Fruit fly (Drosophila melanogaster) whole organism, embryonic: ENCODE measurements around the gene mRpL4.

ENCODE experiments used
- BEAF-32 ChIP-seq: fragments of 200-800 bp; sonication (Bioruptor generic); optimal IDR thresholded peaks from 3 replicates; lab custom pipeline; 2017; ENCODE audit warnings: missing biosample characterization, missing genetic modification characterization, mild to moderate bottlenecking, moderate library complexity, missing genetic modification reagents
- Blimp-1 ChIP-seq: fragments of 200-800 bp; sonication (Bioruptor generic); optimal IDR thresholded peaks from 3 replicates; lab custom pipeline; 2018; ENCODE audit warnings: missing biosample characterization, missing genetic modification characterization, mild to moderate bottlenecking, moderate library complexity, missing genetic modification reagents
- CG10543 ChIP-seq: fragments of 200-800 bp; sonication (Bioruptor generic); optimal IDR thresholded peaks from 3 replicates; lab custom pipeline; 2017; ENCODE audit warnings: missing biosample characterization, mild to moderate bottlenecking, missing genetic modification characterization, moderate library complexity
- CG11560 ChIP-seq: fragments of 200-800 bp; sonication (Bioruptor generic); IDR thresholded peaks from 3 replicates; pipeline ENCODE4 v1.3.6; 2022; ENCODE audit warnings: missing biosample characterization, missing genetic modification characterization
- CG13296 ChIP-seq: fragments of 200-800 bp; sonication (Bioruptor generic); optimal IDR thresholded peaks from 3 replicates; lab custom pipeline; 2018; ENCODE audit warnings: missing biosample characterization, mild to moderate bottlenecking, missing genetic modification characterization
- CG13775 ChIP-seq: fragments of 200-800 bp; sonication (Bioruptor generic); optimal IDR thresholded peaks from 3 replicates; lab custom pipeline; 2017; ENCODE audit warnings: missing biosample characterization, mild to moderate bottlenecking, missing genetic modification characterization
- CG13894 ChIP-seq: fragments of 200-800 bp; sonication (Bioruptor generic); optimal IDR thresholded peaks from 3 replicates; lab custom pipeline; 2018; ENCODE audit warnings: missing biosample characterization, mild to moderate bottlenecking, missing genetic modification characterization, moderate library complexity
- CG32772 ChIP-seq: fragments of 200-800 bp; sonication (Bioruptor generic); IDR thresholded peaks from 2 replicates; pipeline ENCODE4 v1.3.6; 2022; ENCODE audit warnings: missing biosample characterization, missing genetic modification characterization
- CG6791 ChIP-seq: fragments of 200-800 bp; sonication (Bioruptor generic); IDR thresholded peaks from 3 replicates; pipeline ENCODE4 v1.3.6; 2022; ENCODE audit warnings: missing biosample characterization, missing genetic modification characterization; ENCODE audit not compliant: partially characterized antibody
- CG6854 ChIP-seq: fragments of 200-800 bp; sonication (Bioruptor generic); optimal IDR thresholded peaks from 3 replicates; lab custom pipeline; 2017; ENCODE audit warnings: missing biosample characterization, mild to moderate bottlenecking, missing genetic modification characterization
- CG9797 ChIP-seq: fragments of 200-800 bp; sonication (Bioruptor generic); optimal IDR thresholded peaks from 3 replicates; lab custom pipeline; 2018; ENCODE audit warnings: missing biosample characterization, mild to moderate bottlenecking, missing genetic modification characterization
- Dip3 ChIP-seq: fragments of 200-800 bp; sonication (Bioruptor generic); optimal IDR thresholded peaks from 3 replicates; lab custom pipeline; 2016; ENCODE audit warnings: missing biosample characterization, missing genetic modification characterization
- E2f2 ChIP-seq: fragments of 200-800 bp; sonication (Bioruptor generic); IDR thresholded peaks from 2 replicates; pipeline ENCODE4 v1.3.6; 2022; ENCODE audit warnings: missing biosample characterization, missing genetic modification characterization
- ERR ChIP-seq: fragments of 200-800 bp; sonication (Bioruptor generic); optimal IDR thresholded peaks from 2 replicates; lab custom pipeline; 2016; ENCODE audit warnings: missing biosample characterization, missing genetic modification characterization
- Ets65A ChIP-seq: fragments of 200-800 bp; sonication (Bioruptor generic); peaks from one replicate; lab custom pipeline; 2016; ENCODE audit warnings: missing biosample characterization, missing genetic modification characterization
- Hand ChIP-seq: fragments of 200-800 bp; sonication (Bioruptor generic); optimal IDR thresholded peaks from 2 replicates; lab custom pipeline; 2017; ENCODE audit warnings: mild to moderate bottlenecking, missing biosample characterization, missing genetic modification reagents, missing genetic modification characterization
- HmgD ChIP-seq: fragments of 200-800 bp; sonication (Bioruptor generic); optimal IDR thresholded peaks from 3 replicates; lab custom pipeline; 2016; ENCODE audit warnings: missing biosample characterization, missing genetic modification characterization
- Hmx ChIP-seq: fragments of 200-800 bp; sonication (Bioruptor generic); optimal IDR thresholded peaks from 2 replicates; lab custom pipeline; 2016; ENCODE audit warnings: missing biosample characterization, missing genetic modification characterization
- MTF-1 ChIP-seq: fragments of 200-800 bp; sonication (Bioruptor generic); optimal IDR thresholded peaks from 2 replicates; lab custom pipeline; 2018; ENCODE audit warnings: missing biosample characterization, mild to moderate bottlenecking, missing genetic modification characterization, borderline replicate concordance
- Myb ChIP-seq: fragments of 200-800 bp; sonication (Bioruptor generic); optimal IDR thresholded peaks from 2 replicates; lab custom pipeline; 2016; ENCODE audit warnings: missing biosample characterization, missing genetic modification characterization
- NFAT ChIP-seq: fragments of 200-800 bp; sonication (Bioruptor generic); IDR thresholded peaks from 2 replicates; pipeline ENCODE4 v1.3.6; 2022; ENCODE audit warnings: missing biosample characterization, missing genetic modification characterization
- Rx ChIP-seq: fragments of 200-800 bp; sonication (Bioruptor generic); IDR thresholded peaks from 2 replicates; pipeline ENCODE4 v1.3.6; 2022; ENCODE audit warnings: missing biosample characterization, missing genetic modification characterization
- al ChIP-seq: fragments of 200-800 bp; sonication (Bioruptor generic); IDR thresholded peaks from 2 replicates; pipeline ENCODE4 v1.3.6; 2022; ENCODE audit warnings: missing biosample characterization, missing genetic modification characterization
- ara ChIP-seq: fragments of 200-800 bp; sonication (Bioruptor generic); IDR thresholded peaks from 2 replicates; pipeline ENCODE4 v1.3.6; 2022; ENCODE audit warnings: missing biosample characterization, missing genetic modification characterization
- ash1 ChIP-seq: fragments of 200-800 bp; sonication (Bioruptor generic); optimal IDR thresholded peaks from 2 replicates; lab custom pipeline; 2018; ENCODE audit warnings: missing biosample characterization, mild to moderate bottlenecking, missing genetic modification characterization
- bcd ChIP-seq: fragments of 200-800 bp; sonication (Bioruptor generic); optimal IDR thresholded peaks from 2 replicates; lab custom pipeline; 2017; ENCODE audit warnings: missing biosample characterization, mild to moderate bottlenecking, missing genetic modification characterization
- bigmax ChIP-seq: fragments of 200-800 bp; sonication (Bioruptor generic); optimal IDR thresholded peaks from 2 replicates; lab custom pipeline; 2018; ENCODE audit warnings: missing biosample characterization, mild to moderate bottlenecking, missing genetic modification characterization
- cas ChIP-seq: fragments of 200-800 bp; sonication (Bioruptor generic); IDR thresholded peaks from 2 replicates; pipeline ENCODE4 v1.3.6; 2022; ENCODE audit warnings: missing biosample characterization, missing genetic modification characterization
- crp ChIP-seq, 2 experiments: fragments of 200-800 bp; sonication (Bioruptor generic); optimal IDR thresholded peaks; 2 replicates in 1 of 2; 3 replicates in 1 of 2; lab custom pipeline; 2017; ENCODE audit warnings: missing biosample characterization in 2 of 2, missing genetic modification characterization in 2 of 2, mild to moderate bottlenecking in 1 of 2, moderate library complexity in 1 of 2
- da ChIP-seq: fragments of 200-800 bp; sonication (Bioruptor generic); optimal IDR thresholded peaks from 2 replicates; lab custom pipeline; 2016; ENCODE audit warnings: missing biosample characterization, missing genetic modification characterization
- dpn ChIP-seq, 2 experiments: fragments of 200-800 bp; sonication (Bioruptor generic); optimal IDR thresholded peaks; 3 replicates each; lab custom pipeline; 2016; ENCODE audit warnings: missing biosample characterization in 2 of 2, missing genetic modification characterization in 2 of 2
- emc ChIP-seq: fragments of 200-800 bp; sonication (Bioruptor generic); optimal IDR thresholded peaks from 2 replicates; lab custom pipeline; 2016; ENCODE audit warnings: missing biosample characterization, missing genetic modification characterization
- exex ChIP-seq: fragments of 200-800 bp; sonication (Bioruptor generic); optimal IDR thresholded peaks from 4 replicates; lab custom pipeline; 2018; ENCODE audit warnings: missing biosample characterization, mild to moderate bottlenecking, missing genetic modification characterization, moderate library complexity
- fd3F ChIP-seq: fragments of 200-800 bp; sonication (Bioruptor generic); optimal IDR thresholded peaks from 2 replicates; lab custom pipeline; 2018; ENCODE audit warnings: missing biosample characterization, mild to moderate bottlenecking, missing genetic modification characterization, moderate library complexity
- jigr1 ChIP-seq: fragments of 200-800 bp; sonication (Bioruptor generic); IDR thresholded peaks from 3 replicates; pipeline ENCODE4 v1.3.6; 2022; ENCODE audit warnings: missing biosample characterization, missing genetic modification characterization
- ken ChIP-seq: fragments of 200-800 bp; sonication (Bioruptor generic); IDR thresholded peaks from 3 replicates; pipeline ENCODE4 v1.3.6; 2022; ENCODE audit warnings: missing biosample characterization, missing genetic modification characterization
- pb ChIP-seq: fragments of 200-800 bp; sonication (Bioruptor generic); optimal IDR thresholded peaks from 3 replicates; lab custom pipeline; 2016; ENCODE audit warnings: missing biosample characterization, missing genetic modification characterization
- pho ChIP-seq: fragments of 200-800 bp; sonication (Bioruptor generic); optimal IDR thresholded peaks from 2 replicates; lab custom pipeline; 2016; ENCODE audit warnings: missing biosample characterization, missing genetic modification characterization
- psq ChIP-seq: fragments of 200-800 bp; sonication (Bioruptor generic); optimal IDR thresholded peaks from 2 replicates; lab custom pipeline; 2017; ENCODE audit warnings: missing biosample characterization, missing genetic modification characterization
- ranshi ChIP-seq: fragments of 200-800 bp; sonication (Bioruptor generic); IDR thresholded peaks from 2 replicates; pipeline ENCODE4 v1.3.6; 2022; ENCODE audit warnings: missing biosample characterization, missing genetic modification characterization
- run ChIP-seq: fragments of 200-800 bp; sonication (Bioruptor generic); optimal IDR thresholded peaks from 3 replicates; lab custom pipeline; 2018; ENCODE audit warnings: missing biosample characterization, mild to moderate bottlenecking, missing genetic modification characterization
- scrt ChIP-seq: fragments of 200-800 bp; sonication (Bioruptor generic); optimal IDR thresholded peaks from 2 replicates; lab custom pipeline; 2018; ENCODE audit warnings: missing biosample characterization, mild to moderate bottlenecking, missing genetic modification characterization, moderate library complexity
- sens ChIP-seq: fragments of 200-800 bp; sonication (Bioruptor generic); peaks from one replicate; lab custom pipeline; 2016; ENCODE audit warnings: missing biosample characterization, missing genetic modification characterization
- shn ChIP-seq: fragments of 200-800 bp; sonication (Bioruptor generic); optimal IDR thresholded peaks from 3 replicates; lab custom pipeline; 2016; ENCODE audit warnings: missing biosample characterization, missing genetic modification characterization
- sima ChIP-seq: fragments of 200-800 bp; sonication (Bioruptor generic); optimal IDR thresholded peaks from 2 replicates; lab custom pipeline; 2016; ENCODE audit warnings: missing biosample characterization, missing genetic modification characterization
- slbo ChIP-seq: fragments of 200-800 bp; sonication (Bioruptor generic); IDR thresholded peaks from 2 replicates; pipeline ENCODE4 v1.3.6; 2022; ENCODE audit warnings: missing biosample characterization, missing genetic modification characterization
- slp2 ChIP-seq: fragments of 200-800 bp; sonication (Bioruptor generic); optimal IDR thresholded peaks from 2 replicates; lab custom pipeline; 2016; ENCODE audit warnings: missing biosample characterization, missing genetic modification characterization
- tna ChIP-seq: fragments of 200-800 bp; sonication (Bioruptor generic); IDR thresholded peaks from 2 replicates; pipeline ENCODE4 v1.3.6; 2022; ENCODE audit warnings: missing biosample characterization, missing genetic modification characterization; ENCODE audit not compliant: partially characterized antibody
- trem ChIP-seq: fragments of 200-800 bp; optimal IDR thresholded peaks from 3 replicates; lab custom pipeline; 2019; ENCODE audit warnings: missing biosample characterization, mild to moderate bottlenecking, missing genetic modification characterization, moderate library complexity
- tx ChIP-seq: fragments of 200-800 bp; sonication (Bioruptor generic); optimal IDR thresholded peaks from 2 replicates; lab custom pipeline; 2016; ENCODE audit warnings: missing biosample characterization, missing genetic modification characterization
- vnd ChIP-seq: fragments of 200-800 bp; sonication (Bioruptor generic); IDR thresholded peaks from 3 replicates; pipeline ENCODE4 v1.3.6; 2022; ENCODE audit warnings: missing biosample characterization, missing genetic modification characterization; ENCODE audit not compliant: partially characterized antibody

The mRpL4 gene

dm6 chr2L:16279774-16280252, 49.1 kb downstream of the mRpL4 start (continued):
- peak; percentile 51 for TF ChIP-seq MTF-1 (GFP tag; lab: Kevin White, UChicago)
- TF ChIP-seq bcd (GFP tag; lab: Kevin White, UChicago) = peak; percentile 91
- no peak; the same call in 1 of the 2 replicates for TF ChIP-seq ara (GFP tag; lab: Robert Waterston, UW)
- TF ChIP-seq Blimp-1 = peak; percentile 91
- TF ChIP-seq cas (GFP tag; lab: Robert Waterston, UW) = no peak
- no peak for TF ChIP-seq al (GFP tag; lab: Robert Waterston, UW)
- peak; percentile 94 for TF ChIP-seq Ets65A (GFP tag; lab: Kevin White, UChicago)
- peak; percentile 85 for TF ChIP-seq fd3F
- peak; percentile 91 for TF ChIP-seq run (tag; lab: Kevin White, UChicago)
- TF ChIP-seq BEAF-32 (GFP tag; lab: Kevin White, UChicago) = no peak
- peak; percentile 71 for TF ChIP-seq pb
- TF ChIP-seq CG13296 = peak; percentile 87
- peak; percentile 79; the same call in 2 of the 3 replicates for TF ChIP-seq ken (GFP tag; lab: Robert Waterston, UW)
- peak; percentile 27; the same call in 1 of the 3 replicates for TF ChIP-seq CG11560 (tag; lab: Robert Waterston, UW)
- TF ChIP-seq pho (GFP tag; lab: Kevin White, UChicago) = peak; percentile 40
- no peak; the same call in 2 of the 3 replicates for TF ChIP-seq CG6791 (GFP tag; lab: Robert Waterston, UW)
- peak; percentile 57 for TF ChIP-seq ERR (GFP tag; lab: Kevin White, UChicago)
- peak; percentile 46 for TF ChIP-seq Myb (GFP tag; lab: Kevin White, UChicago)
- peak; percentile 58; the same call in 1 of the 2 replicates for TF ChIP-seq slbo (GFP tag; lab: Robert Waterston, UW)
- TF ChIP-seq bigmax = peak; percentile 87
- TF ChIP-seq HmgD = no peak
- TF ChIP-seq CG13775 (GFP tag; lab: Kevin White, UChicago) = peak; percentile 85
- TF ChIP-seq exex (tag; lab: Kevin White, UChicago) = peak; percentile 41
- peak; percentile 54 for TF ChIP-seq Dip3
- TF ChIP-seq CG9797 (GFP tag; lab: Kevin White, UChicago) = peak; percentile 10
- no peak for TF ChIP-seq NFAT
- TF ChIP-seq da (GFP tag; lab: Kevin White, UChicago) = peak; percentile 83
- peak; percentile 87 for TF ChIP-seq shn (GFP tag; lab: Kevin White, UChicago)
- peak; percentile 74 for TF ChIP-seq scrt (GFP tag; lab: Kevin White, UChicago)
- peak; percentile 74 for TF ChIP-seq Hmx (GFP tag; lab: Kevin White, UChicago)
- TF ChIP-seq ash1 (GFP tag; lab: Kevin White, UChicago) = no peak
- peak; percentile 75 for TF ChIP-seq jigr1 (GFP tag; lab: Robert Waterston, UW)
- TF ChIP-seq tx (GFP tag; lab: Kevin White, UChicago) = peak; percentile 71
- peak; percentile 69 for TF ChIP-seq ranshi
- peak; percentile 71 for TF ChIP-seq CG32772 (GFP tag; lab: Robert Waterston, UW)
- TF ChIP-seq psq (GFP tag; lab: Kevin White, UChicago) = peak; percentile 81
- TF ChIP-seq CG13894 (tag; lab: Kevin White, UChicago) = no peak
- peak; percentile 88 for TF ChIP-seq trem
- TF ChIP-seq Rx (GFP tag; lab: Robert Waterston, UW) = peak; percentile 56
- TF ChIP-seq CG6854 (GFP tag; lab: Kevin White, UChicago) = peak; percentile 52
- peak; percentile 89 to 92 for TF ChIP-seq dpn (GFP tag; optimal IDR thresholded peaks at IDR 0.05; lab: Kevin White, UChicago)
- TF ChIP-seq sens = peak; percentile 99
- TF ChIP-seq vnd (GFP tag; lab: Robert Waterston, UW) = no peak
- peak; percentile 45 for TF ChIP-seq emc (GFP tag; lab: Kevin White, UChicago)
- peak; percentile 51 for TF ChIP-seq sima
- TF ChIP-seq tna (GFP tag; lab: Robert Waterston, UW) = no peak
- TF ChIP-seq Hand (GFP tag; lab: Kevin White, UChicago) = peak; percentile 59
- peak; percentile 49 to 81 for TF ChIP-seq crp (GFP tag; optimal IDR thresholded peaks at IDR 0.05; lab: Kevin White, UChicago)
- TF ChIP-seq CG10543 (GFP tag; lab: Kevin White, UChicago) = peak; percentile 66
- TF ChIP-seq E2f2 (GFP tag; lab: Robert Waterston, UW) = peak; percentile 58; the same call in 1 of the 2 replicates
- TF ChIP-seq slp2 (GFP tag; lab: Kevin White, UChicago) = peak; percentile 86
